Fruit fly (Drosophila melanogaster): ENCODE data around the gene CG13978.

dm6 chr3R:27440012-27440411 lies 24.0 kb upstream of the CG13978 start, which contains the start of gene CG43447:
- TF ChIP-seq CG9948 (tag; optimal IDR thresholded peaks at IDR 0.05) = no peak
- no peak for TF ChIP-seq Snoo (tag; optimal IDR thresholded peaks at IDR 0.05)
- TF ChIP-seq CG12605 (GFP tag; IDR thresholded peaks at IDR 0.05) = no peak
- TF ChIP-seq Pif1A (GFP tag; optimal IDR thresholded peaks at IDR 0.05) = no peak
- no peak for TF ChIP-seq Ets98B (GFP tag; IDR thresholded peaks at IDR 0.05)
- TF ChIP-seq Pif1B (GFP tag; optimal IDR thresholded peaks at IDR 0.05) = no peak
- no peak for TF ChIP-seq EcR (GFP tag; optimal IDR thresholded peaks at IDR 0.05)
